Worm (Caenorhabditis elegans): ENCODE data around the gene srw-101.
"Not testable (repeated sequence)": the region's sequence is repeated elsewhere in the genome, so short reads cannot be mapped to it uniquely, and the experiment has no call there.

srw-101 gene

DNA sequence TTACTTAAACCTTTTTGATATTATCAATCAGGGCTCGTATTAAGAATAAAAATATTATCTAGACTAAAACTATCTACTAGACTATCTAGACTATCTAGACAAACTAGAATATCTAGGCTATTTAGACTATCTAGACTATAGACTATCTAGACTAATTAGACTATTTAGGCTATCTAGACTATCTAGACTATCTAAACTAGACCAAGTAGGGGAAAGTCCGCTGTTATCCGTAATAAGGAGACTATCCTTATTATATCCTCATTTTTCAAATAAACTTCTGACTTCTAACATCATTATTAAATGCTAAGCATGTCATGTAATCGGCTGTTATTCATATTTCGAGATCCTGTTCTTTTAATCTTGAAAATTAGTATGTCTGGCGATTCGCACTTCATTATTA lies at the start of gene srw-101:
Gene srw-101 (plus strand): TSS at position 301 of the 400 bp plus-strand sequence.
- TF ChIP-seq unc-62 (GFP tag; optimal IDR thresholded peaks at IDR 0.05), result no peak

DNA sequence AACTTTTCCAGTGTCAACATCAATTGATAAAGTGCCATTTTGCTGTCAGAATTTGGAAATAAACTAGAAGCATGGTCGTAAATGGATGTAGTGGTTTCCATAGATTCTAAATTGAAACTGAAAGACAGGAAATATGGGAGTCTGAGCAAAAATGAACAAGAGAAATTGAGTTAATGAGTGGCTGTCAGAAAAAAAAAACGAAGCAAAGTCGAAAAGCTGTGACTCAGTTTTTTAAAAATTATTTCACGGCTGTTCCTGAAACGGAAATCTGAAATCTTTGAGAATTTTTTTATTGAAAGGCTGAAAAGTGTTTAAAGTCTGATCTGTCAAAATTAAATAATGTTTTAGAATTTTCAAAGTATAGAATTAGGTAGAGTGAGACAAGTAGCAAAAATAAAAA lies 43.8 kb upstream of the srw-101 start, which contains the start of gene srw-98:
Gene srw-98 (minus strand): TSS at position 101 of the 400 bp plus-strand sequence.
- no peak for TF ChIP-seq unc-62 (GFP tag; optimal IDR thresholded peaks at IDR 0.05)

DNA sequence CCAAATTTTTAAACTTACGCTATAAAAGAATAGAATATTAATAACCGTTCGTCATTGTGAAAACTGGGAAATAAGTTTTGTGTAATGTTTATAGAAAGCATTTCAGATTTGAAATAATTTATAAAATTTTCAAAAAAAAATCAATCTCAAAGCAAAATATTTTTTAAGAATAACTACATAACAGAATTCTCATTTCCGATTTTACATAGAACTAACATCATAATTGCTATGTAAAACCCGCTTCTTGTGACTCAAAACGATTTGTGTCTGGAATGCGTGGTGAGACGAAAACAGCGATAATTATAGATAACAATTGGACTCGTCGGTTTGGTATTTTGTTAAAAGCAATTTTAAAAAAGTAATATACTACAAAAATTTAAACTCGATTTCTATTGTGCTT lies 41.3 kb upstream of the srw-101 start, which contains the start of gene srw-91:
Gene srw-91 (minus strand): TSS at position 101 of the 400 bp plus-strand sequence.
- TF ChIP-seq unc-62 (GFP tag; optimal IDR thresholded peaks at IDR 0.05), result no peak

DNA sequence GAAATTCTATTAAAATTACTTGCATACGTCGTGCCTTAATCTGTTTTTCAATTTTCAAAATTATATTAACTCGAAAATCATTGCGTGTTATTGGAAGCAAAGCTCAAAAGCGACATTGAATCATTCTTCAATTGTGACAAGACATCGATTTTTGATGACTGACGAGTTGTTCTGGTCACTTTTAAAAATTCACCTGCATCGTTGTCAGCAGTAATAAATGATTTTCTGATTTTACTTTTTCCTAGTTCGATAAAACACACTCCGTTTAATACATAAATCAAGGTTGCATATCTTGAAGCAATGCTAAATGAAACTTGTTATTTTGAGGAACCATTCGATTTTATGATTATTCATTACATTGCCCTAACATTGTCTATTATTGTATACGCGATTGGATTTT lies 39.8 kb upstream of the srw-101 start, which contains the start of gene srh-3:
Gene srh-3 (plus strand): TSS at position 301 of the 400 bp plus-strand sequence.
- TF ChIP-seq unc-62 (GFP tag; optimal IDR thresholded peaks at IDR 0.05), result no peak

DNA sequence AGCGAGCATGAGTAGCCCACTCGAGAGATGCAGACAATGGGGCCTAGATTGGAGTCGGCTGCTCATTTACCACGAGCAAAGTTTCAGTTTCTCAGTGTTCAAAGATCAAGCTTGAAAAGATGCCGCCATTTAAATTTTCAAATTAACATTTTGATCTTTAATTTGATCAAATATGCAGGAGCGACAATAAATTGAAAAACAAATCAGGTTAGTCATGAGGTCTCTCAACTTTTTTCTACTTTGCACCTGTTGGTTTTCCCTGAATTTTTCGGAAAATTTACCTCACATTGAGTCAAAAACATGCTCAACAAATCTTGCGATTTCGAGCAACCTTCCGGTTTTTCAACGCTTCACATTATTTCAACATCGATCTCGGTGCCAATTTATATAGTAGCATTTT lies 36.7 kb upstream of the srw-101 start, which contains the start of gene srh-5:
Gene srh-5 (plus strand): TSS at position 301 of the 400 bp plus-strand sequence.
- TF ChIP-seq unc-62 (GFP tag; optimal IDR thresholded peaks at IDR 0.05), result no peak

DNA sequence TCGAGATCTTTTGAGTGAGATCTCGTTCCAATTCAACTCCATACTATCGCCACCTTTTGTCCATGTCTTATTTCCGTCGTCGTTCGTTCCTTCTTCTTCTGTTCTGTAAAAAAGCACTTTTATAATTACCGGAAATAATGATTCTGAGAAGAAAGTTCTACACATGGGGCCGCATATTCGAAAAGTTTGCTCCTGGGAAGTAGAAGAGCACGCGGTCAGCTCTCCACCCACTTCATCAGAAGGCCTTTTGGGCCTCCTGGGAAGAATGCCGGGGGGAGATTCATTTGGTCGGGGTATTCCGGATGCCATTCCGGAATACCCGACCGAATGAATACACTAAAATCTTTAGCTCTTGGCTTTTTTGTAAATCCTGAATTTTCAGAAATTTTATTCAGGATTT lies 29.6 kb upstream of the srw-101 start, which contains the start of gene Y46H3C.5:
Gene Y46H3C.5 (minus strand): TSS at position 2 of the 400 bp plus-strand sequence.
- not testable (repeated sequence) for TF ChIP-seq unc-62 (GFP tag; optimal IDR thresholded peaks at IDR 0.05)

DNA sequence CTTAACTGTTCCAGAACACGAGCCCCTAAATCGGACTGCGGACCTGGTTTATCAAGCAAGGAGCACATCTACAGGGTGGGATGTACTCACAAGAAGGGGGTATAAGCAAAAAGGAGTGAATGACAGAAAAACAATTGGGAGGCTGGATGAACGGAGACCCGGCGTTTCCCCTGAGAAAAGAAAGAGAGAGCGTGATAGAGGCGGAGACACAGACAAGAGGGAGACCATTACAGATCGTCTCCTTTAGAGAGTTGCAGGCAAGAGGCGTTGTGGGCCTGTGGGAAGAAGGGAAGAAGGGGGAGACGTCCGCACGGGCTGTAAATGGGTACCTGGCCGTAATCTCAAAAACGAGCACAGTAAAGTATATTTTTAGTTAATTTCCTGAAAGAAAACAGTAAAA lies 28.2 kb upstream of the srw-101 start, which contains the start of gene Y46H3C.7:
Gene Y46H3C.7 (minus strand): TSS at position 147 of the 400 bp plus-strand sequence.
- TF ChIP-seq unc-62 (GFP tag; optimal IDR thresholded peaks at IDR 0.05), result not testable (repeated sequence)

DNA sequence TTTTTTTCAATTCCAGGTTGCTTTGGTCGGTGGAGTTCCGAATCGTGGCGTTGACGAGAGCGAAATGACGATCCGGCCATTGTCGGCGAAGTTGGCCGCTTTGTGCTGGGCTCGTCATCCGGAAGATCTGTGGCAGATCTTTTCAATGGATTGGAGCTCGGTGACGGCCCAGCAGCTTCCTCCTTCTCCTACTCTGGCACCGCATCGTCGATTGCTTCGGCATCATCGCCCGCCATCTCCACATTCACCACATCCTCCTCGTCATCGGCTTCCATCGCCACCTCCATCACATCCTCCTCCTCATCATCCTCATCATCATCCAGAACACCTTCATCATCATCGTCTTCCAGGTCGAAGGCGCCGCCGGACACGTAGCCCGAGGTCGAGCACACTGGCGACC lies 23.7 kb upstream of the srw-101 start:
- no peak for TF ChIP-seq unc-62 (GFP tag; optimal IDR thresholded peaks at IDR 0.05)

DNA sequence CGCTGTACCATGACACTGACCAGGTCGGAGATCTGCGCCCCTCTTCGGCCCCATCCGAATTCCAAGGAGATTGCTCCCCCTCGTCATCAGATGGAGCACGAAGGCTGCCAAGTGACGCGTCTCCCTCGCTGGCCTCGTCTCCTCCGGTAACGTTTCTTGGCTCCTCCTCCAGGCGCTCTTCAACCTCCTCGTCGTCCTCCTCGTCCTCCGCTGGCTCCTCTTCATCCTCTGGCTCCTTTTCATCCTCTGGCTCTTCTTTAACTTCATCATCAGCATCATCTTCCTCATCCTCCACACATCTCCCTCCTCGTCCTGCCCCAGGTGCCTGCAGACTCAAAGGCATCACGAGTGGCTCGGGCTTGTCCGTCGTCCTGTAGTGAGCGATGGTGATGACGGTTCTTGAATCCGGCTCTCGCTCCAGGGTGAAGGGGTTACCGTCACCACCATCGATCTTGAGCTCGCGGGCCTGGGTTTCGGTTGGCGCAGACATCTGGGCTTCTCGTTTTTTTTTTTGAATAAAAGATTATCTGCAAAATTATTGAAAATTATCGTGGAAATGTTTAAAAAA lies 22.8 kb upstream of the srw-101 start:
- TF ChIP-seq unc-62 (GFP tag; optimal IDR thresholded peaks at IDR 0.05), result no peak

DNA sequence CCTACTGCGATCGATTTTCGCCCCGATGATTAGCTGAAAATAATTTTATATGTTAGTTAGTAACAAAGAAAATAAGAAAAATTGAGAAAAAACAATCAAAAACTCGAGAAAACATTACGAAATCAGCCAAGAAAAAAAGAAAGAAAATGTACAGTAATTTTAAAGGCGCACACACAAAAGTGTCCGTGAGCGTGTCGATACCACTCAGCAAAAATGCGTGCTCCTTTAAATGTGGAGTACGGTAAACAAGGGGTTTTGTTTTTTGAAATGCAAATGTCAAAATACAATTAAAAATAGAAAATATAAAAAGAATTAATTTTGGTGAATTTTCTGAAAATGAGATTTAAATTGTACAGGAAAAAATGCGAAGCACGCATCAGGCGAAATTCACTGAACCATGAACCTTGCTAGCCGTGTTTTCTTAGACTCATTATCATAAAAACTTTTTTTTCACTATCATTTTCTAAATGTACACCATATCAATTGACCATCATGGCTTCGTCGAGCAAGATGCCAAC lies 20.4 kb upstream of the srw-101 start, which contains the start of gene srw-90:
Gene srw-90 (plus strand): TSS at position 468 of the 518 bp plus-strand sequence.
- TF ChIP-seq unc-62 (GFP tag; optimal IDR thresholded peaks at IDR 0.05), result no peak

DNA sequence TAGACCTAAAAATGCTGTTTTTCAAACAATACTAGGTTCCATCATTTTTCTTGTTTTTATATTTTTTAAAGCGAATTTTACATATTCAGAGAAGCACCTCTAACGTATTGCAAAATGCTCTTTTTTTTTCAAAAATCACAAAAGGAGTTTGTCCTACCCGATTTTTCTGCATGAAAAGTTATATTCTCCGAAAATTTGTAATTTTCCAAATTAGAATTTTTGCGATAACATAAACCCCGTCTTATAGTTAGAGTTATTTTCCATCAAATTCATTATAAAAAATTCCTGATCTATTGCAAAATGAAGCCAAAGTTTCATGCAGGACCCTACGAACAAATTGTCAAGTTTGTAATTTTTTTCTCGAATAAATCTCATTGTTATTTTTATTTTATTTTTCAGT lies 13.6 kb upstream of the srw-101 start, which contains the start of gene srw-99:
Gene srw-99 (plus strand): TSS at position 301 of the 400 bp plus-strand sequence.
- no peak for TF ChIP-seq unc-62 (GFP tag; optimal IDR thresholded peaks at IDR 0.05)

DNA sequence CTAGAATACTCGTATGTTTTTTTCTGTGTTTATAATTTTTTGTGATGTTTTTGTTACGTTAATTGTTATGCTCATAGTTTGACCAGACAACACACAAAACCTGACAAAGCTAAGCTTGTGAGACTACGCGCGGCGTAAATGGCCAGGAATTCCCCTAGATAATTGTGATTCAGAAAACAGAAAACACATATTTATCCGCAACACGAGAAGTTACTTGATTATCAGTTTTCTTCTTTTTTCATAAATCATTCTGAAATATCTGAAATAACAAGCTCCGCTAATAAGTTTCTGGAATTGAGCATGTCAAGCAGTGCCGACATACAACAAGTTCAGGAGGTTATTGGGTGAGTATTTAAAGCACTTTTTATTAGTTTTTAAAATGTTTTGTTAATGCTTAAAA lies 11.2 kb upstream of the srw-101 start, which contains the start of gene srw-100:
Gene srw-100 (plus strand): TSS at position 301 of the 400 bp plus-strand sequence.
- no peak for TF ChIP-seq unc-62 (GFP tag; optimal IDR thresholded peaks at IDR 0.05)

DNA sequence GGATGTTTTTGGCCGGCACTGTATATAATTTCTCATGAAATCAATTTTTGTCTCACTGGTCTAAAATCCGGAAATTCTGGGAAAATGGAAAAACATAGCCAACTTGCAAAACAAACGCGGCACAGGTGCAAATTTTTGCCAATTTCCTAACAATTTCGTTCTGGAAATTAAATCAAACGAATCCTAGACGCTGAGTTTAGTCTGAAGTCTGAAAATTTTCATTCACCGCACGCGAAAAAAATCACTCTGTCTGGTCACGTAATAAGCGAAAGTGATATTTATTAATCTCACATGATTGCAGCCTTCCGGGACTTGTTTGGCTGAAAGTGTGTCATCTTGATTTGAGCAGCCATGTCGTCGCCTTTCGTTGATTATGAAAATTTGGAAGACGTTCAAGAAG lies 5.2 kb upstream of the srw-101 start, which contains the start of gene srw-103:
Gene srw-103 (plus strand): TSS at position 301 of the 400 bp plus-strand sequence.
- TF ChIP-seq unc-62 (GFP tag; optimal IDR thresholded peaks at IDR 0.05), result no peak

DNA sequence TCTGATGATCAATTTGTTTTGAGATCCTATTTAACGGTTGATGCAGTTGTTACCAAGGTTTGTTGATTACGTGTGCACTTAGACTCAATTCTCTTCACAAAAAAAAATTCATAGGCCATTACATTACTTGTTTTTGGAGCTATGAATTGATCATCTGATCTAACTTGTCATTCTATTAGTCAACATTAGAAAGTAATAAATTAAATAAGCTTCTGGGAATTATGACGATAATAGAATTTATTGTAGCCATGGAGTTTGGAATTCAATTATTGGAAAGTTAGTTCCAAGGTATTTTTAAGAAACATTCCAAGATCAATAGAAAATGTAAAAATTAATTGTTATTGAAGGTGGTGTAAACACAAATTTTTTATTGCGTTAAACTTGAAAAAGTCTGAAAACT lies 3.8 kb upstream of the srw-101 start:
- TF ChIP-seq unc-62 (GFP tag; optimal IDR thresholded peaks at IDR 0.05), result no peak

DNA sequence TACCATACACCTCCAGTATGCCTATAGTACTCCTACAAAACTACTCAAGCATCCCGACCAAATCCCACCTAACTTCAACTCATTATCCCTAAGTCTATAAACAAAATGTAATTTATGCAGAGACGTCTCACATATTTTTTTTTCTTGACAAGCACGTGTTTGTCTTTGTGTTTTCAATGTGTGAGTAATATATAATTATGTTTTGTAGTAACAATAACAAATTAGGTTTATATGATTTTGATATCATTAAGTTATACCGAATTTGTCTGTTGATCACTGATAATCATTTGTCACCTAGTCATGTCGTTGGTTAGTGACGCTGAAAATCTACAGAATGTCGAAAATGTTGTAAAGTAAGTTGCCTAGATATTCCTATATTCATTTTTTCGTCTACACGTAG lies 2.1 kb upstream of the srw-101 start, which contains the start of gene srw-102:
Gene srw-102 (plus strand): TSS at position 301 of the 400 bp plus-strand sequence.
- no peak for TF ChIP-seq unc-62 (GFP tag; optimal IDR thresholded peaks at IDR 0.05)

DNA sequence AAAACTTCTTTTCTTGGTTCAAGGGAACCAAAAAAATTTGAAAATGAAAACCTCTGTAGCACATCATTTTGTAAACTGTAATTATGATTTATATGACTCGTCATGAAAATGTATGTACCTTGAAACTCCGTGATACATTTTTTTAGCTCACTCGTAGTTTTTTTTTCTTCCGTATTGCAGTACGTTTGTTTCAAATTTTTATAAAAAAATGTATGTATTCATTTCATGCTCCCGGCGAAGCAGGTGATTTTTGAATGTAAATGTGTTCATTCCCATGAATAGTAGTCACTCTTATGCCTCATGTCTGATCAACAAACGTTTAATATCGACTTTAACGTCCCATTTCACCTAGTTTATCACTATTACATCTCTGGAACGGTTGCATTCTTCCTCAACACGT lies 3.3 kb downstream of the srw-101 start, which contains the start of gene sri-27:
Gene sri-27 (plus strand): TSS at position 301 of the 400 bp plus-strand sequence.
- no peak for TF ChIP-seq unc-62 (GFP tag; optimal IDR thresholded peaks at IDR 0.05)

DNA sequence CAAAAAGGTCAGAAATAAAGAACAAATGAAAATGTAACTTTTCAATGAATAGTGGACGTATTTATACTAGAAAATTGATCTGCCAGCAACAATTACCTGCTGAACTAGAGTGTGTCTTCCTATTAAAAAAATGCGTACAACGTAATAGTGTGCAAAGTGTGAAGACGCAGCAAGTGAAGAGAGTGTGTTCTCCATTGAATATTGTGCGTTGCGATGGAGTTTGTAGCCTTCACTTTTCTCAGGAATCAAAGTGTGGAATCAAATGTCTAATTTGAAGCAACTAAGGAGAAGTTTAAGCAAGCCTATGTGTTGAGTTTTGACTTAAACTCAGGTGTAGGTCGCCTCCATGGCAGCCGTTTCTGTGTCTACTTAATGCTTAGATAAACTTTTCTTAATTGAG lies 9.9 kb downstream of the srw-101 start, which contains the start of gene gst-21:
Gene gst-21 (minus strand): TSS at position 101 of the 400 bp plus-strand sequence.
- no peak for TF ChIP-seq unc-62 (GFP tag; optimal IDR thresholded peaks at IDR 0.05)
